Fruit fly (Drosophila melanogaster): Measurements from ENCODE around the gene Cht7.

Gene Cht7

dm6 chr3L:3081146-3081872 is 25.4 kb downstream of the Cht7 start (continued):
- peak; percentile 91 for TF ChIP-seq pnt (GFP tag; optimal IDR thresholded peaks at IDR 0.05)
- peak; percentile 97 for TF ChIP-seq CG7372 (GFP tag; IDR thresholded peaks at IDR 0.05)
- peak; percentile 99 for TF ChIP-seq Fer1 (GFP tag; optimal IDR thresholded peaks at IDR 0.05)
- peak; percentile 76 for TF ChIP-seq CG34224 (GFP tag; IDR thresholded peaks at IDR 0.05; ENCODE audit: partially characterized antibody)
- peak; percentile 97 for TF ChIP-seq CG3726 (GFP tag; IDR thresholded peaks at IDR 0.05)
- peak; percentile 98 for TF ChIP-seq CG6683 (GFP tag; optimal IDR thresholded peaks at IDR 0.05)
- peak; percentile 87 for TF ChIP-seq abd-A (tag; optimal IDR thresholded peaks at IDR 0.05)
- peak; percentile 97 for TF ChIP-seq MTF-1 (GFP tag; optimal IDR thresholded peaks at IDR 0.05; ENCODE audit: borderline replicate concordance)
- peak; percentile 90 for TF ChIP-seq CG18011 (GFP tag; optimal IDR thresholded peaks at IDR 0.05)
- TF ChIP-seq scrt (GFP tag; optimal IDR thresholded peaks at IDR 0.05) = peak; percentile 98
- TF ChIP-seq CG9876 (GFP tag; optimal IDR thresholded peaks at IDR 0.05) = peak; percentile 82
- peak; percentile 91 for TF ChIP-seq emc (GFP tag; optimal IDR thresholded peaks at IDR 0.05)
- TF ChIP-seq Optix (GFP tag; IDR thresholded peaks at IDR 0.05) = peak; percentile 98
- peak; percentile 99 for TF ChIP-seq Xbp1 (GFP tag; optimal IDR thresholded peaks at IDR 0.05)
- TF ChIP-seq Usf (GFP tag; optimal IDR thresholded peaks at IDR 0.05) = peak; percentile 97
- TF ChIP-seq h (optimal IDR thresholded peaks at IDR 0.05) = no peak
- peak; percentile 92 for TF ChIP-seq Bdp1 (GFP tag; optimal IDR thresholded peaks at IDR 0.05)
- TF ChIP-seq CG1603 (tag; optimal IDR thresholded peaks at IDR 0.05) = peak; percentile 98
- peak; percentile 97 for TF ChIP-seq CG13624 (GFP tag; optimal IDR thresholded peaks at IDR 0.05)
- peak; percentile 97 for TF ChIP-seq CG4820 (GFP tag; optimal IDR thresholded peaks at IDR 0.05)
- peak; percentile 99 for TF ChIP-seq CG30403 (GFP tag; optimal IDR thresholded peaks at IDR 0.05)
- no peak for TF ChIP-seq sc (optimal IDR thresholded peaks at IDR 0.05)
- peak; percentile 97 for TF ChIP-seq sc (GFP tag; optimal IDR thresholded peaks at IDR 0.05)
- TF ChIP-seq CG5245 (GFP tag; optimal IDR thresholded peaks at IDR 0.05) = peak; percentile 97
- peak; percentile 44 for TF ChIP-seq Dref (GFP tag; IDR thresholded peaks at IDR 0.05)
- peak; percentile 98 for TF ChIP-seq CG12219 (GFP tag; optimal IDR thresholded peaks at IDR 0.05)
- TF ChIP-seq Doc3 (GFP tag; IDR thresholded peaks at IDR 0.05; ENCODE audit: partially characterized antibody) = peak; percentile 66; the same call in 2 of the 3 replicates
- TF ChIP-seq CG18619 (GFP tag; optimal IDR thresholded peaks at IDR 0.05) = peak; percentile 98
- TF ChIP-seq CG6654 (GFP tag; optimal IDR thresholded peaks at IDR 0.05) = peak; percentile 98
- TF ChIP-seq Elba2 (GFP tag; optimal IDR thresholded peaks at IDR 0.05) = peak; percentile 74
- peak in 1 of 2 experiments; percentile 73 for TF ChIP-seq crp (GFP tag; optimal IDR thresholded peaks at IDR 0.05)
- TF ChIP-seq CG11085 (GFP tag; IDR thresholded peaks at IDR 0.05) = peak; percentile 96
- TF ChIP-seq dmrt11E (tag; optimal IDR thresholded peaks at IDR 0.05) = peak; percentile 97
- TF ChIP-seq Dbx (GFP tag; IDR thresholded peaks at IDR 0.05) = peak; percentile 99
- peak; percentile 96 for TF ChIP-seq CG3838 (GFP tag; optimal IDR thresholded peaks at IDR 0.05)
- peak; percentile 98 for TF ChIP-seq vfl (GFP tag; optimal IDR thresholded peaks at IDR 0.05)
- peak; percentile 89 for TF ChIP-seq her (GFP tag; optimal IDR thresholded peaks at IDR 0.05)
- peak; percentile 98 for TF ChIP-seq tgo (GFP tag; IDR thresholded peaks at IDR 0.05)
- peak; percentile 96 for TF ChIP-seq CG10147 (GFP tag; optimal IDR thresholded peaks at IDR 0.05)
- no peak for TF ChIP-seq hth (optimal IDR thresholded peaks at IDR 0.05)
- peak in 1 of 2 experiments; percentile 97 for TF ChIP-seq Eip74EF (GFP tag; optimal IDR thresholded peaks at IDR 0.05)
- TF ChIP-seq Chrac-16 (GFP tag; optimal IDR thresholded peaks at IDR 0.05) = peak; percentile 99
- peak; percentile 99 for TF ChIP-seq CG15269 (tag; optimal IDR thresholded peaks at IDR 0.05)
- TF ChIP-seq cg (GFP tag; optimal IDR thresholded peaks at IDR 0.05) = peak; percentile 72
- peak; percentile 99 for TF ChIP-seq gcm (GFP tag; optimal IDR thresholded peaks at IDR 0.05)
- peak; percentile 92 for TF ChIP-seq CG14860 (GFP tag; IDR thresholded peaks at IDR 0.05; ENCODE audit: partially characterized antibody)
- peak; percentile 97 for TF ChIP-seq Dip3 (GFP tag; optimal IDR thresholded peaks at IDR 0.05)
- peak; percentile 96 for TF ChIP-seq CG12744 (GFP tag; optimal IDR thresholded peaks at IDR 0.05)
- peak; percentile 98 for TF ChIP-seq CG2712 (tag; optimal IDR thresholded peaks at IDR 0.05)

Data from whole organism, embryonic.